Worm (Caenorhabditis elegans) whole organism, L2 larva: ENCODE results near the gene M6.4.

Source experiments
- crh-2 ChIP-seq: sonication (generic microtip); optimal IDR thresholded peaks from 2 replicates; lab custom pipeline; 2017; ENCODE audit warnings: missing biosample characterization, missing genetic modification characterization
- nhr-25 ChIP-seq: fragments of 150-350 bp; sonication (generic microtip); optimal IDR thresholded peaks from 3 replicates; lab custom pipeline; 2014; ENCODE audit warnings: missing biosample characterization, missing genetic modification characterization
- nhr-6 ChIP-seq: fragments of 150-350 bp; optimal IDR thresholded peaks from 2 replicates; lab custom pipeline; 2014; ENCODE audit warnings: missing biosample characterization, missing genetic modification characterization
- unc-55 ChIP-seq: fragments of 150-350 bp; sonication (generic microtip); optimal IDR thresholded peaks from 3 replicates; lab custom pipeline; 2014; ENCODE audit warnings: missing biosample characterization, missing genetic modification reagents, missing genetic modification characterization

DNA sequence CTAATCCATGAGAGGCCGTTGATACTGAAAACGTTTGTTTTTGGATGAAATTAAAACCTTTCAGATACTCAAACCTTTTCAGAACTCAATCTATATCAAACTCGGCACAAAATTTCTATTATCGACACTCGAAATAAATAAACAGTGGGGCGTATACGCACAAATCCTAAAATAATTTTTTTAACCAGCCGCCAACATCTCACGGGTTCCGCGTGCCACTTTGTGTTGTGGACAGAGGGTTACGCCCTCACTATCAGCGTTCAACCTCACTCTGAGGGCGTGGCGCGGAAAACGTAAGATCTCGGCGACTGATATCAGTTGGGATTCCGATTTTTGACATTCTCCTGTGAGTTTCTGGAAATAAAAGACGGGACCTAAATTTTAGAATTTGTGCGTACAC lies 52.4 kb downstream of the M6.4 start:
- TF ChIP-seq nhr-6 (tag; lab: Kevin White, UChicago) (no peak), crh-2 (tag; lab: Kevin White, UChicago) (no peak), unc-55 (GFP tag; lab: Kevin White, UChicago) (no peak), nhr-25 (tag; lab: Kevin White, UChicago) (no peak)
